Worm (Caenorhabditis elegans) whole organism, L4 larva: ENCODE measurements around the gene glb-20.

Experiments used
- D1046.2 ChIP-seq: fragments of 200-800 bp; sonication (Bioruptor generic); IDR thresholded peaks from 2 replicates; pipeline ENCODE4 v1.3.6; 2022; ENCODE audit warnings: missing genetic modification characterization, missing compliant biosample characterization
- F10B5.3 ChIP-seq: sonication (generic microtip); optimal IDR thresholded peaks from 2 replicates; lab custom pipeline; 2016; ENCODE audit warnings: mild to moderate bottlenecking, missing genetic modification characterization, missing compliant biosample characterization
- F44E2.7 ChIP-seq: fragments of 200-800 bp; sonication (Bioruptor generic); IDR thresholded peaks from 2 replicates; pipeline ENCODE4 v2.1.2; 2022; ENCODE audit warnings: missing genetic modification characterization, missing compliant biosample characterization
- T26A8.4 ChIP-seq: fragments of 200-800 bp; sonication (Bioruptor generic); IDR thresholded peaks from 2 replicates; pipeline ENCODE4 v1.3.6; 2022; ENCODE audit warnings: missing genetic modification characterization, missing compliant biosample characterization
- Y105C5A.15 ChIP-seq: fragments of 200-800 bp; sonication (Bioruptor generic); IDR thresholded peaks from 2 replicates; pipeline ENCODE4 v1.3.6; 2022; ENCODE audit warnings: missing genetic modification characterization, missing compliant biosample characterization
- Y48G9A.11 ChIP-seq: fragments of 200-800 bp; sonication (Bioruptor generic); IDR thresholded peaks from 2 replicates; pipeline ENCODE4 v1.3.6; 2022; ENCODE audit warnings: missing genetic modification reagents, missing genetic modification characterization, missing compliant biosample characterization
- aha-1 ChIP-seq: fragments of 150-350 bp; peaks from one replicate; lab custom pipeline; 2014; ENCODE audit warnings: missing biosample characterization, missing genetic modification characterization
- aly-2 ChIP-seq: sonication (generic microtip); optimal IDR thresholded peaks from 2 replicates; lab custom pipeline; 2018; ENCODE audit warnings: missing biosample characterization, missing genetic modification characterization
- ceh-20 ChIP-seq: fragments of 200-800 bp; sonication (Bioruptor generic); IDR thresholded peaks from 2 replicates; pipeline ENCODE4 v1.3.6; 2022; ENCODE audit warnings: missing genetic modification reagents, missing genetic modification characterization, missing compliant biosample characterization
- ceh-44 ChIP-seq: fragments of 200-800 bp; sonication (Bioruptor generic); IDR thresholded peaks from 2 replicates; pipeline ENCODE4 v1.3.6; 2022; ENCODE audit warnings: missing genetic modification reagents, missing genetic modification characterization, missing compliant biosample characterization
- ces-1 ChIP-seq: fragments of 150-350 bp; sonication (generic microtip); optimal IDR thresholded peaks from 4 replicates; lab custom pipeline; 2014; ENCODE audit warnings: missing biosample characterization, missing genetic modification reagents, missing genetic modification characterization
- daf-8 ChIP-seq: fragments of 200-800 bp; sonication (Bioruptor generic); IDR thresholded peaks from 2 replicates; pipeline ENCODE4 v1.3.6; 2022; ENCODE audit warnings: missing genetic modification characterization, missing compliant biosample characterization
- dmd-6 ChIP-seq: fragments of 200-800 bp; sonication (Bioruptor generic); IDR thresholded peaks from 2 replicates; pipeline ENCODE4 v1.3.6; 2022; ENCODE audit warnings: missing genetic modification reagents, missing genetic modification characterization, missing compliant biosample characterization
- dmd-8 ChIP-seq: fragments of 200-800 bp; sonication (Bioruptor generic); IDR thresholded peaks from 2 replicates; pipeline ENCODE4 v1.3.6; 2022; ENCODE audit warnings: missing genetic modification characterization, missing compliant biosample characterization
- dve-1 ChIP-seq: sonication (generic microtip); optimal IDR thresholded peaks from 2 replicates; lab custom pipeline; 2017; ENCODE audit warnings: antibody characterized with exemption, mild to moderate bottlenecking, missing genetic modification characterization, missing compliant biosample characterization; ENCODE audit not compliant: insufficient read depth
- egl-27 ChIP-seq: sonication (generic microtip); optimal IDR thresholded peaks from 3 replicates; lab custom pipeline; 2017; ENCODE audit warnings: missing biosample characterization, missing genetic modification reagents, missing genetic modification characterization
- egl-43 ChIP-seq: fragments of 200-800 bp; sonication (Bioruptor generic); IDR thresholded peaks from 2 replicates; pipeline ENCODE4 v1.3.6; 2022; ENCODE audit warnings: missing genetic modification reagents, missing genetic modification characterization, missing compliant biosample characterization
- fkh-10 ChIP-seq: fragments of 150-350 bp; optimal IDR thresholded peaks from 2 replicates; lab custom pipeline; 2014; ENCODE audit warnings: missing biosample characterization, missing genetic modification reagents, missing genetic modification characterization
- hmg-1.1 ChIP-seq: fragments of 200-800 bp; sonication (Bioruptor generic); IDR thresholded peaks from 2 replicates; pipeline ENCODE4 v1.3.6; 2022; ENCODE audit warnings: missing genetic modification reagents, missing genetic modification characterization, missing compliant biosample characterization
- jun-1 ChIP-seq: fragments of 150-350 bp; optimal IDR thresholded peaks from 2 replicates; lab custom pipeline; 2014; ENCODE audit warnings: missing biosample characterization, missing genetic modification reagents, missing genetic modification characterization
- lin-13 ChIP-seq: fragments of 150-350 bp; optimal IDR thresholded peaks from 2 replicates; lab custom pipeline; 2014; ENCODE audit warnings: missing biosample characterization, missing genetic modification reagents, missing genetic modification characterization
- lin-15B ChIP-seq: fragments of 150-350 bp; sonication (generic microtip); optimal IDR thresholded peaks from 3 replicates; lab custom pipeline; 2014; ENCODE audit warnings: missing biosample characterization, missing genetic modification characterization
- lin-29 ChIP-seq: fragments of 200-800 bp; sonication (Bioruptor generic); IDR thresholded peaks from 2 replicates; pipeline ENCODE4 v1.3.6; 2022; ENCODE audit warnings: missing genetic modification reagents, missing genetic modification characterization, missing compliant biosample characterization
- mdl-1 ChIP-seq, 2 experiments: fragments of 150-350 bp in 1 of 2; sonication (generic microtip) in 1 of 2; optimal IDR thresholded peaks; 2 replicates each; lab custom pipeline; 2014 to 2017; ENCODE audit warnings: missing biosample characterization in 2 of 2, missing genetic modification characterization in 2 of 2
- mep-1 ChIP-seq: fragments of 150-350 bp; sonication (generic microtip); optimal IDR thresholded peaks from 3 replicates; lab custom pipeline; 2014; ENCODE audit warnings: missing biosample characterization, missing genetic modification characterization
- mes-2 ChIP-seq: sonication (generic microtip); optimal IDR thresholded peaks from 2 replicates; lab custom pipeline; 2016; ENCODE audit warnings: missing genotype, mild to moderate bottlenecking, missing genetic modification characterization, missing compliant biosample characterization; ENCODE audit not compliant: poor library complexity, severe bottlenecking
- nhr-10 ChIP-seq: fragments of 150-350 bp; optimal IDR thresholded peaks from 2 replicates; lab custom pipeline; 2014; ENCODE audit warnings: missing biosample characterization, missing genetic modification characterization
- nhr-42 ChIP-seq: fragments of 200-800 bp; sonication (Bioruptor generic); IDR thresholded peaks from 2 replicates; pipeline ENCODE4 v1.3.6; 2022; ENCODE audit warnings: missing genetic modification characterization, missing compliant biosample characterization
- nhr-6 ChIP-seq: fragments of 150-350 bp; optimal IDR thresholded peaks from 2 replicates; lab custom pipeline; 2014; ENCODE audit warnings: missing biosample characterization, missing genetic modification characterization
- nhr-76 ChIP-seq: fragments of 150-350 bp; optimal IDR thresholded peaks from 2 replicates; lab custom pipeline; 2014; ENCODE audit warnings: missing biosample characterization, missing genetic modification characterization
- php-3 ChIP-seq: fragments of 200-800 bp; sonication (Bioruptor generic); IDR thresholded peaks from 2 replicates; pipeline ENCODE4 v1.3.6; 2022; ENCODE audit warnings: missing genetic modification reagents, missing genetic modification characterization, missing compliant biosample characterization
- rbr-2 ChIP-seq: sonication (generic microtip); optimal IDR thresholded peaks from 2 replicates; lab custom pipeline; 2016; ENCODE audit warnings: missing genotype, missing genetic modification characterization, missing compliant biosample characterization
- saeg-2 ChIP-seq: fragments of 200-800 bp; sonication (Bioruptor generic); IDR thresholded peaks from 2 replicates; pipeline ENCODE4 v1.3.6; 2022; ENCODE audit warnings: missing genetic modification reagents, missing genetic modification characterization, missing compliant biosample characterization
- set-16 ChIP-seq: fragments of 200-800 bp; sonication (Bioruptor generic); IDR thresholded peaks from 2 replicates; pipeline ENCODE4 v1.3.6; 2022; ENCODE audit warnings: missing genetic modification reagents, missing genetic modification characterization, missing compliant biosample characterization
- snpc-1.2 ChIP-seq: fragments of 200-800 bp; sonication (Bioruptor generic); IDR thresholded peaks from 2 replicates; pipeline ENCODE4 v1.3.6; 2022; ENCODE audit warnings: missing genetic modification reagents, missing genetic modification characterization, missing compliant biosample characterization
- spr-3 ChIP-seq: fragments of 200-800 bp; sonication (Bioruptor generic); optimal IDR thresholded peaks from 2 replicates; lab custom pipeline; 2018; ENCODE audit warnings: mild to moderate bottlenecking, missing genetic modification characterization, missing compliant biosample characterization
- tra-1 ChIP-seq: fragments of 200-800 bp; sonication (Bioruptor generic); IDR thresholded peaks from 2 replicates; pipeline ENCODE4 v1.3.6; 2022; ENCODE audit warnings: missing genetic modification reagents, missing genetic modification characterization, missing compliant biosample characterization
- unc-39 ChIP-seq: sonication (generic microtip); optimal IDR thresholded peaks from 2 replicates; lab custom pipeline; 2017; ENCODE audit warnings: missing biosample characterization, missing genetic modification characterization
- unc-62 ChIP-seq, 3 experiments: fragments of 150-350 bp in 1 of 3; sonication (generic microtip); optimal IDR thresholded peaks in 2 of 3; peaks in 1 of 3; 1 replicate in 1 of 3; 2 replicates in 2 of 3; lab custom pipeline; 2014 to 2017; ENCODE audit warnings: missing biosample characterization in 3 of 3, missing genetic modification characterization in 3 of 3, missing genetic modification reagents in 3 of 3, missing genotype in 1 of 3
- zip-2 ChIP-seq: fragments of 150-350 bp; optimal IDR thresholded peaks from 2 replicates; lab custom pipeline; 2014; ENCODE audit warnings: missing biosample characterization, missing genetic modification characterization

Gene glb-20

ce11 chrX:13536759-13537158, 19.2 kb downstream of the glb-20 start, which contains the start of gene R01E6.5:
TSS of gene R01E6.5 (plus strand) at chrX:13537059.
- TF ChIP-seq aly-2 (tag; lab: Kevin White, UChicago) = no peak
- no peak for TF ChIP-seq mes-2 (tag; lab: Kevin White, UChicago)
- no peak for TF ChIP-seq Y105C5A.15
- no peak for TF ChIP-seq F10B5.3
- TF ChIP-seq nhr-76 (tag; lab: Kevin White, UChicago) = no peak
- no peak for TF ChIP-seq F44E2.7 (GFP tag; lab: Robert Waterston, UW)
- no peak for TF ChIP-seq daf-8 (GFP tag; lab: Robert Waterston, UW)
- TF ChIP-seq egl-27 (tag; lab: Kevin White, UChicago) = no peak
- no peak for TF ChIP-seq Y48G9A.11 (GFP tag; lab: Robert Waterston, UW)
- TF ChIP-seq zip-2 (tag; lab: Kevin White, UChicago) = no peak
- no peak for TF ChIP-seq D1046.2 (GFP tag; lab: Robert Waterston, UW)

- TF ChIP-seq tra-1 (GFP tag; lab: Robert Waterston, UW) (no peak), saeg-2 (GFP tag; lab: Robert Waterston, UW) (no peak), jun-1 (no peak), mep-1 (tag; lab: Kevin White, UChicago) (no peak), dve-1 (no peak), nhr-10 (tag; lab: Kevin White, UChicago) (no peak), egl-43 (GFP tag; lab: Robert Waterston, UW) (0 out of 2 replicates have a peak, but pooled peaks have one; percentile 38), D1046.2 (GFP tag; lab: Robert Waterston, UW) (no peak), fkh-10 (GFP tag; lab: Kevin White, UChicago) (peak; percentile 19), ceh-20 (GFP tag; lab: Robert Waterston, UW) (no peak), unc-62 (GFP tag; optimal IDR thresholded peaks at IDR 0.05 in 1 of 2; lab: Kevin White, UChicago) (peak in 1 of 2 experiments; percentile 93), unc-62 (tag; optimal IDR thresholded peaks at IDR 0.05; lab: Kevin White, UChicago) (no peak), php-3 (GFP tag; lab: Robert Waterston, UW) (no peak), unc-39 (tag; lab: Kevin White, UChicago) (no peak), lin-15B (tag; lab: Kevin White, UChicago) (no peak), Y105C5A.15 (no peak), ces-1 (GFP tag; lab: Kevin White, UChicago) (peak; percentile 74), rbr-2 (no peak), aha-1 (tag; lab: Kevin White, UChicago) (peak; percentile 76), lin-13 (GFP tag; lab: Kevin White, UChicago) (no peak), zip-2 (tag; lab: Kevin White, UChicago) (no peak), set-16 (GFP tag; lab: Robert Waterston, UW) (peak; percentile 57), F10B5.3 (no peak)
Observed at ce11 chrX:13532424-13533309, 23.3 kb downstream of the glb-20 start, which contains the start of gene acr-12. TSS of gene acr-12 (plus strand) at chrX:13532853.

- TF ChIP-seq rbr-2 (no peak), lin-29 (GFP tag; lab: Robert Waterston, UW) (no peak), unc-62 (GFP tag; optimal IDR thresholded peaks at IDR 0.05 in 1 of 2; lab: Kevin White, UChicago) (peak in 1 of 2 experiments; percentile 92), unc-62 (tag; optimal IDR thresholded peaks at IDR 0.05; lab: Kevin White, UChicago) (no peak), dmd-8 (GFP tag; lab: Robert Waterston, UW) (no peak)
Observed at ce11 chrX:13530015-13530778, 25.8 kb downstream of the glb-20 start.

- TF ChIP-seq spr-3 (GFP tag; lab: Kevin White, UChicago) (no peak), zip-2 (tag; lab: Kevin White, UChicago) (peak; percentile 31), rbr-2 (no peak), mes-2 (tag; lab: Kevin White, UChicago) (peak; percentile 43), mdl-1 (tag; optimal IDR thresholded peaks at IDR 0.05; lab: Kevin White, UChicago) (peak; percentile 12 to 77), snpc-1.2 (GFP tag; lab: Robert Waterston, UW) (no peak), saeg-2 (GFP tag; lab: Robert Waterston, UW) (peak; percentile 68; the same call in 1 of the 2 replicates), unc-62 (GFP tag; optimal IDR thresholded peaks at IDR 0.05 in 1 of 2; lab: Kevin White, UChicago) (peak in 1 of 2 experiments; percentile 72), unc-62 (tag; optimal IDR thresholded peaks at IDR 0.05; lab: Kevin White, UChicago) (no peak), dmd-6 (GFP tag; lab: Robert Waterston, UW) (peak; percentile 97), hmg-1.1 (GFP tag; lab: Robert Waterston, UW) (0 out of 2 replicates have a peak, but pooled peaks have one; percentile 19), nhr-42 (GFP tag; lab: Robert Waterston, UW) (peak; percentile 25; the same call in 1 of the 2 replicates), mep-1 (tag; lab: Kevin White, UChicago) (peak; percentile 66), nhr-6 (tag; lab: Kevin White, UChicago) (peak; percentile 39), unc-39 (tag; lab: Kevin White, UChicago) (no peak), ceh-44 (GFP tag; lab: Robert Waterston, UW) (no peak), T26A8.4 (peak; percentile 46; the same call in 1 of the 2 replicates)
Observed at ce11 chrX:13528630-13529138, 27.3 kb downstream of the glb-20 start, which contains the start of gene F18H3.4. TSS of gene F18H3.4 (plus strand) at chrX:13529088.
